Fruit fly (Drosophila melanogaster) whole organism, embryonic: ENCODE data around the gene CG9018.

ENCODE experiments used
- Adf1 ChIP-seq: fragments of 200-800 bp; sonication (Bioruptor generic); IDR thresholded peaks from 2 replicates; pipeline ENCODE4 v1.3.6; 2022; ENCODE audit warnings: missing biosample characterization, missing genetic modification characterization
- B-H2 ChIP-seq: fragments of 200-800 bp; sonication (Bioruptor generic); optimal IDR thresholded peaks from 2 replicates; lab custom pipeline; 2018; ENCODE audit warnings: missing biosample characterization, mild to moderate bottlenecking, missing genetic modification characterization
- CG11247 ChIP-seq: fragments of 200-800 bp; sonication (Bioruptor generic); IDR thresholded peaks from 2 replicates; pipeline ENCODE4 v1.3.6; 2022; ENCODE audit warnings: missing biosample characterization, missing genetic modification characterization
- CG11398 ChIP-seq: fragments of 200-800 bp; sonication (Bioruptor generic); optimal IDR thresholded peaks from 2 replicates; lab custom pipeline; 2016; ENCODE audit warnings: missing biosample characterization, missing genetic modification characterization
- CG12071 ChIP-seq: fragments of 200-800 bp; sonication (Bioruptor generic); optimal IDR thresholded peaks from 3 replicates; lab custom pipeline; 2018; ENCODE audit warnings: missing biosample characterization, mild to moderate bottlenecking, missing genetic modification characterization
- CG1233 ChIP-seq: fragments of 200-800 bp; sonication (Bioruptor generic); optimal IDR thresholded peaks from 4 replicates; lab custom pipeline; 2018; ENCODE audit warnings: missing biosample characterization, mild to moderate bottlenecking, missing genetic modification characterization
- CG13296 ChIP-seq: fragments of 200-800 bp; sonication (Bioruptor generic); optimal IDR thresholded peaks from 3 replicates; lab custom pipeline; 2018; ENCODE audit warnings: missing biosample characterization, mild to moderate bottlenecking, missing genetic modification characterization
- CG14050 ChIP-seq: fragments of 200-800 bp; sonication (Bioruptor generic); IDR thresholded peaks from 3 replicates; pipeline ENCODE4 v1.3.6; 2022; ENCODE audit warnings: missing biosample characterization, missing genetic modification characterization
- CG14965 ChIP-seq: fragments of 200-800 bp; sonication (Bioruptor generic); optimal IDR thresholded peaks from 2 replicates; lab custom pipeline; 2016; ENCODE audit warnings: missing biosample characterization, missing genetic modification characterization, borderline replicate concordance
- CG15514 ChIP-seq: fragments of 200-800 bp; sonication (Bioruptor generic); optimal IDR thresholded peaks from 3 replicates; lab custom pipeline; 2017; ENCODE audit warnings: missing biosample characterization, missing genetic modification characterization, mild to moderate bottlenecking, moderate library complexity, missing genetic modification reagents
- CG16863 ChIP-seq: fragments of 200-800 bp; sonication (Bioruptor generic); optimal IDR thresholded peaks from 3 replicates; lab custom pipeline; 2016; ENCODE audit warnings: missing biosample characterization, missing genetic modification characterization
- CG17361 ChIP-seq: fragments of 200-800 bp; sonication (Bioruptor generic); IDR thresholded peaks from 3 replicates; pipeline ENCODE4 v1.3.6; 2022; ENCODE audit warnings: missing biosample characterization, missing genetic modification characterization
- CG1792 ChIP-seq: fragments of 200-800 bp; sonication (Bioruptor generic); optimal IDR thresholded peaks from 2 replicates; lab custom pipeline; 2016; ENCODE audit warnings: missing biosample characterization, missing genetic modification characterization
- CG2875 ChIP-seq: fragments of 200-800 bp; sonication (Bioruptor generic); optimal IDR thresholded peaks from 2 replicates; lab custom pipeline; 2017; ENCODE audit warnings: missing biosample characterization, mild to moderate bottlenecking, missing genetic modification characterization, missing genetic modification reagents
- CG2889 ChIP-seq: fragments of 200-800 bp; sonication (Bioruptor generic); IDR thresholded peaks from 3 replicates; pipeline ENCODE4 v1.3.6; 2022; ENCODE audit warnings: missing biosample characterization, missing genetic modification characterization
- CG34376 ChIP-seq: fragments of 200-800 bp; sonication (Bioruptor generic); optimal IDR thresholded peaks from 2 replicates; lab custom pipeline; 2018; ENCODE audit warnings: missing biosample characterization, mild to moderate bottlenecking, missing genetic modification characterization
- CG5180 ChIP-seq: fragments of 200-800 bp; sonication (Bioruptor generic); optimal IDR thresholded peaks from 3 replicates; lab custom pipeline; 2017; ENCODE audit warnings: missing biosample characterization, missing genetic modification characterization, mild to moderate bottlenecking, moderate library complexity, missing genetic modification reagents
- CG5245 ChIP-seq: fragments of 200-800 bp; sonication (Bioruptor generic); optimal IDR thresholded peaks from 3 replicates; lab custom pipeline; 2016; ENCODE audit warnings: missing biosample characterization, missing genetic modification characterization
- CG6813 ChIP-seq: fragments of 200-800 bp; sonication (Bioruptor generic); optimal IDR thresholded peaks from 2 replicates; lab custom pipeline; 2017; ENCODE audit warnings: missing biosample characterization, missing genetic modification characterization, mild to moderate bottlenecking, moderate library complexity, missing genetic modification reagents
- CG7987 ChIP-seq: fragments of 200-800 bp; sonication (Bioruptor generic); optimal IDR thresholded peaks from 2 replicates; lab custom pipeline; 2018; ENCODE audit warnings: missing biosample characterization, mild to moderate bottlenecking, missing genetic modification characterization, moderate library complexity
- CG8281 ChIP-seq: fragments of 200-800 bp; sonication (Bioruptor generic); optimal IDR thresholded peaks from 2 replicates; lab custom pipeline; 2018; ENCODE audit warnings: missing biosample characterization, mild to moderate bottlenecking, missing genetic modification characterization, moderate library complexity
- CoRest ChIP-seq: fragments of 200-800 bp; sonication (Bioruptor generic); optimal IDR thresholded peaks from 3 replicates; lab custom pipeline; 2018; ENCODE audit warnings: missing biosample characterization, mild to moderate bottlenecking, missing genetic modification characterization, moderate library complexity
- CrebB ChIP-seq: fragments of 200-800 bp; sonication (Bioruptor generic); optimal IDR thresholded peaks from 3 replicates; lab custom pipeline; 2018; ENCODE audit warnings: missing biosample characterization, mild to moderate bottlenecking, missing genetic modification characterization
- HHEX ChIP-seq: fragments of 200-800 bp; sonication (Bioruptor generic); optimal IDR thresholded peaks from 3 replicates; lab custom pipeline; 2017; ENCODE audit warnings: missing biosample characterization, mild to moderate bottlenecking, missing genetic modification characterization, missing genetic modification reagents
- Hmr ChIP-seq: fragments of 200-800 bp; sonication (Bioruptor generic); optimal IDR thresholded peaks from 3 replicates; lab custom pipeline; 2017; ENCODE audit warnings: mild to moderate bottlenecking, missing biosample characterization, missing genetic modification reagents, missing genetic modification characterization
- Hr39 ChIP-seq: fragments of >200 bp; optimal IDR thresholded peaks from 2 replicates; lab custom pipeline; 2017
- Meics ChIP-seq: fragments of 200-800 bp; sonication (Bioruptor generic); optimal IDR thresholded peaks from 2 replicates; lab custom pipeline; 2017; ENCODE audit warnings: missing biosample characterization, mild to moderate bottlenecking, missing genetic modification characterization
- Myb ChIP-seq: fragments of 200-800 bp; sonication (Bioruptor generic); optimal IDR thresholded peaks from 2 replicates; lab custom pipeline; 2016; ENCODE audit warnings: missing biosample characterization, missing genetic modification characterization
- cato ChIP-seq: fragments of 200-800 bp; sonication (Bioruptor generic); optimal IDR thresholded peaks from 2 replicates; lab custom pipeline; 2016; ENCODE audit warnings: missing biosample characterization, missing genetic modification characterization, borderline replicate concordance
- caup ChIP-seq: fragments of 200-800 bp; sonication (Bioruptor generic); optimal IDR thresholded peaks from 3 replicates; lab custom pipeline; 2017; ENCODE audit warnings: missing biosample characterization, mild to moderate bottlenecking, missing genetic modification characterization, moderate library complexity; ENCODE audit not compliant: severe bottlenecking
- ci ChIP-seq: fragments of 200-800 bp; sonication (Bioruptor generic); IDR thresholded peaks from 3 replicates; pipeline ENCODE4 v1.3.6; 2022; ENCODE audit warnings: missing biosample characterization, missing genetic modification characterization
- dm ChIP-seq: fragments of 200-800 bp; sonication (Bioruptor generic); optimal IDR thresholded peaks from 3 replicates; lab custom pipeline; 2016; ENCODE audit warnings: missing biosample characterization, missing genetic modification characterization
- exex ChIP-seq: fragments of 200-800 bp; sonication (Bioruptor generic); optimal IDR thresholded peaks from 4 replicates; lab custom pipeline; 2018; ENCODE audit warnings: missing biosample characterization, mild to moderate bottlenecking, missing genetic modification characterization, moderate library complexity
- fd64A ChIP-seq: fragments of 200-800 bp; sonication (Bioruptor generic); optimal IDR thresholded peaks from 3 replicates; lab custom pipeline; 2018; ENCODE audit warnings: missing biosample characterization, mild to moderate bottlenecking, missing genetic modification characterization
- hbn ChIP-seq: fragments of 200-800 bp; sonication (Bioruptor generic); IDR thresholded peaks from 2 replicates; pipeline ENCODE4 v1.3.6; 2022; ENCODE audit warnings: missing biosample characterization, missing genetic modification characterization; ENCODE audit not compliant: partially characterized antibody
- klu ChIP-seq: fragments of 200-800 bp; sonication (Bioruptor generic); IDR thresholded peaks from 2 replicates; pipeline ENCODE4 v1.3.6; 2022; ENCODE audit warnings: missing biosample characterization, missing genetic modification characterization
- lmd ChIP-seq: fragments of 200-800 bp; sonication (Bioruptor generic); IDR thresholded peaks from 2 replicates; pipeline ENCODE4 v1.3.6; 2022; ENCODE audit warnings: missing biosample characterization, missing genetic modification characterization
- nom ChIP-seq: fragments of 200-800 bp; sonication (Bioruptor generic); optimal IDR thresholded peaks from 2 replicates; lab custom pipeline; 2017; ENCODE audit warnings: missing biosample characterization, missing genetic modification characterization, mild to moderate bottlenecking, moderate library complexity, missing genetic modification reagents
- pan ChIP-seq, 4 experiments: fragments of >200 bp in 3 of 4; fragments of 200-800 bp in 1 of 4; sonication (Bioruptor generic) in 1 of 4; optimal IDR thresholded peaks in 3 of 4; IDR thresholded peaks in 1 of 4; 2 replicates each; pipeline versions ENCODE4 v1.3.6 to Lab custom; 2017 to 2022; ENCODE audit warnings: missing biosample characterization in 2 of 4, missing genetic modification characterization in 2 of 4, mixed read lengths in 1 of 4
- rib ChIP-seq: fragments of 200-800 bp; sonication (Bioruptor generic); IDR thresholded peaks from 2 replicates; pipeline ENCODE4 v1.3.6; 2022; ENCODE audit warnings: missing biosample characterization, missing genetic modification characterization
- row ChIP-seq: fragments of 200-800 bp; sonication (Bioruptor generic); IDR thresholded peaks from 3 replicates; pipeline ENCODE4 v1.3.6; 2022; ENCODE audit warnings: missing biosample characterization, missing genetic modification characterization
- schlank ChIP-seq: fragments of 200-800 bp; sonication (Bioruptor generic); optimal IDR thresholded peaks from 2 replicates; lab custom pipeline; 2018; ENCODE audit warnings: missing biosample characterization, mild to moderate bottlenecking, missing genetic modification characterization
- sd ChIP-seq: fragments of 200-800 bp; sonication (Bioruptor generic); optimal IDR thresholded peaks from 3 replicates; lab custom pipeline; 2018; ENCODE audit warnings: missing biosample characterization, mild to moderate bottlenecking, missing genetic modification characterization, moderate library complexity
- slbo ChIP-seq: fragments of 200-800 bp; sonication (Bioruptor generic); IDR thresholded peaks from 2 replicates; pipeline ENCODE4 v1.3.6; 2022; ENCODE audit warnings: missing biosample characterization, missing genetic modification characterization
- sug ChIP-seq: fragments of 200-800 bp; optimal IDR thresholded peaks from 2 replicates; lab custom pipeline; 2019; ENCODE audit warnings: missing biosample characterization, mild to moderate bottlenecking, missing genetic modification characterization, moderate library complexity
- trem ChIP-seq: fragments of 200-800 bp; optimal IDR thresholded peaks from 3 replicates; lab custom pipeline; 2019; ENCODE audit warnings: missing biosample characterization, mild to moderate bottlenecking, missing genetic modification characterization, moderate library complexity
- wek ChIP-seq: fragments of 200-800 bp; sonication (Bioruptor generic); optimal IDR thresholded peaks from 3 replicates; lab custom pipeline; 2018; ENCODE audit warnings: missing biosample characterization, mild to moderate bottlenecking, missing genetic modification characterization, moderate library complexity
- yki ChIP-seq: fragments of >200 bp; optimal IDR thresholded peaks from 3 replicates; lab custom pipeline; 2018
- zen2 ChIP-seq: fragments of 200-800 bp; sonication (Bioruptor generic); IDR thresholded peaks from 3 replicates; pipeline ENCODE4 v1.3.6; 2022; ENCODE audit warnings: missing biosample characterization, missing genetic modification characterization; ENCODE audit not compliant: partially characterized antibody

Gene CG9018

dm6 chr3L:2253962-2254662 lies 17.2 kb upstream of the CG9018 start (continued):
- TF ChIP-seq nom (GFP tag; lab: Kevin White, UChicago) (no peak), CG14050 (GFP tag; lab: Robert Waterston, UW) (no peak), CG16863 (no peak), Hr39 (lab: Kevin White, UChicago) (no peak), CG14965 (GFP tag; lab: Kevin White, UChicago) (no peak), CG8281 (tag; lab: Kevin White, UChicago) (no peak), exex (tag; lab: Kevin White, UChicago) (peak; percentile 61), Meics (peak; percentile 41), CG2889 (GFP tag; lab: Robert Waterston, UW) (no peak), dm (no peak), CG15514 (peak; percentile 26), CG11398 (GFP tag; lab: Kevin White, UChicago) (no peak), trem (tag; lab: Kevin White, UChicago) (no peak), CG34376 (peak; percentile 27), wek (peak; percentile 44), caup (GFP tag; lab: Kevin White, UChicago) (peak; percentile 34), lmd (GFP tag; lab: Robert Waterston, UW) (0 out of 2 replicates have a peak, but pooled peaks have one; percentile 7), CG2875 (GFP tag; lab: Kevin White, UChicago) (no peak), sd (peak; percentile 86), CG5180 (GFP tag; lab: Kevin White, UChicago) (no peak), CG12071 (GFP tag; lab: Kevin White, UChicago) (peak; percentile 50), CG1792 (GFP tag; lab: Kevin White, UChicago) (no peak), CG11247 (no peak), zen2 (GFP tag; lab: Robert Waterston, UW) (no peak), row (GFP tag; lab: Robert Waterston, UW) (no peak), Adf1 (GFP tag; lab: Robert Waterston, UW) (0 out of 2 replicates have a peak, but pooled peaks have one; percentile 6), ci (GFP tag; lab: Robert Waterston, UW) (peak; percentile 25; the same call in 1 of the 3 replicates), rib (no peak), fd64A (GFP tag; lab: Kevin White, UChicago) (no peak), pan (optimal IDR thresholded peaks at IDR 0.05; lab: Kevin White, UChicago) (no peak), pan (GFP tag; optimal IDR thresholded peaks at IDR 0.05 in 1 of 2, IDR thresholded peaks at IDR 0.05 in 1 of 2) (no peak), CG5245 (GFP tag; lab: Kevin White, UChicago) (no peak), HHEX (GFP tag; lab: Kevin White, UChicago) (peak; percentile 10), CoRest (tag; lab: Kevin White, UChicago) (no peak), CG17361 (GFP tag; lab: Robert Waterston, UW) (no peak), hbn (GFP tag; lab: Robert Waterston, UW) (no peak), klu (GFP tag; lab: Robert Waterston, UW) (no peak), schlank (tag; lab: Kevin White, UChicago) (peak; percentile 8), CG1233 (GFP tag; lab: Kevin White, UChicago) (no peak), cato (GFP tag; lab: Kevin White, UChicago) (no peak), CG7987 (peak; percentile 29), B-H2 (GFP tag; lab: Kevin White, UChicago) (no peak), slbo (no peak), Hmr (GFP tag; lab: Kevin White, UChicago) (peak; percentile 60), yki (lab: Kevin White, UChicago) (no peak), CrebB (tag; lab: Kevin White, UChicago) (peak; percentile 12), Myb (GFP tag; lab: Kevin White, UChicago) (no peak), CG13296 (GFP tag; lab: Kevin White, UChicago) (peak; percentile 53), sug (tag; lab: Kevin White, UChicago) (peak; percentile 94), CG6813 (GFP tag; lab: Kevin White, UChicago) (peak; percentile 11)
